Worm (Caenorhabditis elegans) whole organism, L2 larva: ENCODE results near the gene F11A5.17.

Experiments
- ama-1 ChIP-seq: fragments of 150-350 bp; optimal IDR thresholded peaks from 2 replicates; lab custom pipeline; 2018; ENCODE audit warnings: inconsistent platforms
- lin-39 ChIP-seq: fragments of 150-350 bp; optimal IDR thresholded peaks from 2 replicates; lab custom pipeline; 2014; ENCODE audit warnings: missing biosample characterization, missing genetic modification reagents, missing genetic modification characterization

ce11 chrV:16182110-16182509 lies 19.7 kb upstream of the F11A5.17 start, which contains the start of gene srz-13:
- TF ChIP-seq lin-39 (tag; lab: Kevin White, UChicago), result no peak
- TF ChIP-seq ama-1 (lab: Kevin White, UChicago), result no peak
